Worm (Caenorhabditis elegans) whole organism, young adult: ENCODE results near the gene asp-7.

Source experiments
- B0019.2 ChIP-seq: fragments of 200-800 bp; sonication (Bioruptor generic); conservative IDR thresholded peaks from 2 replicates; pipeline ENCODE4 v1.3.6; 2022; ENCODE audit warnings: missing genetic modification reagents, missing genetic modification characterization, missing compliant biosample characterization
- D2030.7 ChIP-seq: fragments of 200-800 bp; sonication (Bioruptor generic); IDR thresholded peaks from 2 replicates; pipeline ENCODE4 v1.3.6; 2022; ENCODE audit warnings: missing genetic modification reagents, missing genetic modification characterization, missing compliant biosample characterization
- F10E7.11 ChIP-seq: sonication (generic microtip); optimal IDR thresholded peaks from 2 replicates; lab custom pipeline; 2017; ENCODE audit warnings: mild to moderate bottlenecking, missing genetic modification characterization, moderate library complexity, missing compliant biosample characterization
- F23B12.7 ChIP-seq: sonication (generic microtip); optimal IDR thresholded peaks from 2 replicates; lab custom pipeline; 2017; ENCODE audit warnings: missing genetic modification characterization, mild to moderate bottlenecking, missing compliant biosample characterization, antibody characterized with exemption, moderate library complexity; ENCODE audit not compliant: insufficient read depth
- F33H1.4 ChIP-seq: fragments of 200-800 bp; sonication (Bioruptor generic); IDR thresholded peaks from 2 replicates; pipeline ENCODE4 v1.3.6; 2022; ENCODE audit warnings: missing genetic modification reagents, missing genetic modification characterization, missing compliant biosample characterization
- F39B2.1 ChIP-seq: fragments of 200-800 bp; sonication (Bioruptor generic); IDR thresholded peaks from 2 replicates; pipeline ENCODE4 v1.3.6; 2022; ENCODE audit warnings: missing genetic modification reagents, missing genetic modification characterization, missing compliant biosample characterization
- F55B11.4 ChIP-seq: sonication (generic microtip); optimal IDR thresholded peaks from 2 replicates; lab custom pipeline; 2016; ENCODE audit warnings: missing compliant biosample characterization, missing genetic modification characterization, borderline replicate concordance; ENCODE audit not compliant: insufficient read depth
- T26A5.8 ChIP-seq: sonication (generic microtip); optimal IDR thresholded peaks from 2 replicates; lab custom pipeline; 2016; ENCODE audit warnings: missing genetic modification characterization, missing compliant biosample characterization
- Y67H2A.10 ChIP-seq: fragments of 200-800 bp; sonication (Bioruptor generic); conservative IDR thresholded peaks from 2 replicates; pipeline ENCODE4 v1.3.6; 2022; ENCODE audit warnings: missing genetic modification reagents, missing genetic modification characterization, missing compliant biosample characterization
- akir-1 ChIP-seq: fragments of 200-800 bp; sonication (Bioruptor generic); optimal IDR thresholded peaks from 2 replicates; lab custom pipeline; 2018; ENCODE audit warnings: mild to moderate bottlenecking, missing genetic modification characterization, moderate library complexity, missing compliant biosample characterization
- ama-1 ChIP-seq, 3 experiments: fragments of 150-350 bp in 1 of 3; sonication (generic microtip) in 2 of 3; optimal IDR thresholded peaks; 2 replicates each; lab custom pipeline; 2014 to 2018; ENCODE audit warnings: missing biosample characterization in 2 of 3, missing genetic modification characterization in 2 of 3, missing genetic modification reagents in 2 of 3
- ceh-27 ChIP-seq: fragments of 200-800 bp; sonication (Bioruptor generic); optimal IDR thresholded peaks from 2 replicates; lab custom pipeline; 2018; ENCODE audit warnings: mild to moderate bottlenecking, missing genetic modification characterization, moderate library complexity, missing compliant biosample characterization
- ceh-58 ChIP-seq: fragments of 200-800 bp; sonication (Bioruptor generic); IDR thresholded peaks from 2 replicates; pipeline ENCODE4 v1.3.6; 2022; ENCODE audit warnings: missing genetic modification characterization, missing compliant biosample characterization
- ceh-79 ChIP-seq: sonication (generic microtip); optimal IDR thresholded peaks from 2 replicates; lab custom pipeline; 2017; ENCODE audit warnings: mild to moderate bottlenecking, missing genetic modification characterization, missing compliant biosample characterization
- ceh-91 ChIP-seq: fragments of 200-800 bp; sonication (Bioruptor generic); IDR thresholded peaks from 2 replicates; pipeline ENCODE4 v1.3.6; 2022; ENCODE audit warnings: missing genetic modification reagents, missing genetic modification characterization, missing compliant biosample characterization
- die-1 ChIP-seq: sonication (generic microtip); optimal IDR thresholded peaks from 2 replicates; lab custom pipeline; 2016; ENCODE audit warnings: missing genotype, mild to moderate bottlenecking, missing genetic modification characterization, missing compliant biosample characterization
- egl-18 ChIP-seq: fragments of 200-800 bp; sonication (Bioruptor generic); IDR thresholded peaks from 2 replicates; pipeline ENCODE4 v1.3.6; 2022; ENCODE audit warnings: missing genetic modification reagents, missing genetic modification characterization, missing compliant biosample characterization
- ekl-4 ChIP-seq: fragments of 200-800 bp; sonication (Bioruptor generic); IDR thresholded peaks from 2 replicates; pipeline ENCODE4 v1.3.6; 2022; ENCODE audit warnings: missing genetic modification reagents, missing genetic modification characterization, missing compliant biosample characterization
- gei-17 ChIP-seq: fragments of 200-800 bp; sonication (Bioruptor generic); optimal IDR thresholded peaks from 2 replicates; lab custom pipeline; 2018; ENCODE audit warnings: mild to moderate bottlenecking, missing genetic modification characterization, missing compliant biosample characterization
- him-1 ChIP-seq: sonication (generic microtip); optimal IDR thresholded peaks from 2 replicates; lab custom pipeline; 2016; ENCODE audit warnings: missing genotype, missing genetic modification reagents, missing genetic modification characterization, missing compliant biosample characterization
- hlh-12 ChIP-seq: sonication (generic microtip); optimal IDR thresholded peaks from 2 replicates; lab custom pipeline; 2016; ENCODE audit warnings: missing genetic modification characterization, missing compliant biosample characterization
- hlh-26 ChIP-seq: fragments of 200-800 bp; sonication (Bioruptor generic); conservative IDR thresholded peaks from 2 replicates; pipeline ENCODE4 v1.3.6; 2022; ENCODE audit warnings: missing genetic modification reagents, missing genetic modification characterization, missing compliant biosample characterization
- hrde-1 ChIP-seq: sonication (generic microtip); optimal IDR thresholded peaks from 2 replicates; lab custom pipeline; 2016; ENCODE audit warnings: missing genetic modification characterization, mild to moderate bottlenecking, missing compliant biosample characterization, moderate library complexity, missing genotype, missing genetic modification reagents, borderline replicate concordance
- lin-26 ChIP-seq: fragments of 200-800 bp; sonication (Bioruptor generic); IDR thresholded peaks from 2 replicates; pipeline ENCODE4 v1.3.6; 2022; ENCODE audit warnings: missing genetic modification reagents, missing genetic modification characterization, missing compliant biosample characterization
- madf-3 ChIP-seq: fragments of 200-800 bp; sonication (Bioruptor generic); IDR thresholded peaks from 2 replicates; pipeline ENCODE4 v1.3.6; 2022; ENCODE audit warnings: missing genetic modification reagents, missing genetic modification characterization, missing compliant biosample characterization
- mel-28 ChIP-seq: sonication (generic microtip); optimal IDR thresholded peaks from 2 replicates; lab custom pipeline; 2016; ENCODE audit warnings: borderline replicate concordance, mild to moderate bottlenecking, missing genetic modification characterization, missing compliant biosample characterization
- nhr-120 ChIP-seq: fragments of 200-800 bp; sonication (Bioruptor generic); IDR thresholded peaks from 2 replicates; pipeline ENCODE4 v1.3.6; 2022; ENCODE audit warnings: missing genetic modification characterization, missing compliant biosample characterization
- nhr-179 ChIP-seq: sonication (generic microtip); optimal IDR thresholded peaks from 2 replicates; lab custom pipeline; 2016; ENCODE audit warnings: mild to moderate bottlenecking, missing genetic modification characterization, missing compliant biosample characterization
- nhr-90 ChIP-seq: sonication (generic microtip); optimal IDR thresholded peaks from 2 replicates; lab custom pipeline; 2016; ENCODE audit warnings: missing genotype, mild to moderate bottlenecking, missing genetic modification characterization, missing compliant biosample characterization
- xnd-1 ChIP-seq: sonication (generic microtip); optimal IDR thresholded peaks from 2 replicates; lab custom pipeline; 2016; ENCODE audit warnings: missing genotype, missing genetic modification reagents, missing genetic modification characterization, missing compliant biosample characterization
- zfh-2 ChIP-seq: fragments of 200-800 bp; sonication (Bioruptor generic); conservative IDR thresholded peaks from 2 replicates; pipeline ENCODE4 v1.3.6; 2022; ENCODE audit warnings: missing genetic modification reagents, missing genetic modification characterization, missing compliant biosample characterization
- ztf-18 ChIP-seq: sonication (generic microtip); optimal IDR thresholded peaks from 2 replicates; lab custom pipeline; 2016; ENCODE audit warnings: missing genotype, mild to moderate bottlenecking, missing genetic modification characterization, missing compliant biosample characterization
- ztf-22 ChIP-seq: fragments of 200-800 bp; sonication (Bioruptor generic); optimal IDR thresholded peaks from 2 replicates; lab custom pipeline; 2018; ENCODE audit warnings: mild to moderate bottlenecking, missing genetic modification characterization, moderate library complexity, missing compliant biosample characterization

The asp-7 gene

DNA sequence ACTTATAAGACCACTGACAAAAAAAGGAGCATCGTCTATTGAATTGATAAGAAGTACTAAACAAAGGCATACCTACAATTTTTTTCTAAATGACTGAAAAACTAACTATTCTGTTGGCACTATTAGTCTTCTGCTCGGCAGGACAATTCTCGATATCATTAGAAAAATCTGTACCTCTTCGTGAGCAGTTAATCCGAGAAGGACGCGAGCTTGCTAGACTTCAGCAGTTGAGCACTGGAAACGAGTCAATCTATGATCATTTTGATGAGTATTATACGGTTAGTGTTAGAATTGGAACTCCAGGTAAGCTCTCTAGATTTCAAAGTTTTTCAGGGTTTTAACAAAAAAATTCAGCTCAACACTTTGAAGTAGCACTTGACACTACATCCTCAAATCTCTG, at the start of gene asp-7:
Gene asp-7 (plus strand): TSS at position 81 of the 400 bp plus-strand sequence.
- TF ChIP-seq ztf-18, result no peak
- TF ChIP-seq F39B2.1 (GFP tag; lab: Robert Waterston, UW), result no peak
- TF ChIP-seq T26A5.8 (tag; lab: Kevin White, UChicago), result no peak
- TF ChIP-seq F10E7.11 (tag; lab: Kevin White, UChicago), result no peak
- no peak for TF ChIP-seq F55B11.4 (tag; lab: Kevin White, UChicago)
- TF ChIP-seq hrde-1, result no peak
- TF ChIP-seq hlh-12 (tag; lab: Kevin White, UChicago), result no peak
- TF ChIP-seq ekl-4 (GFP tag; lab: Robert Waterston, UW), result no peak

ce11 chrV:2979978-2980377, 48.1 kb upstream of the asp-7 start, which contains the start of gene srw-118:
TSS of gene srw-118 (minus strand) at chrV:2980078.
- TF ChIP-seq F33H1.4 (GFP tag; lab: Robert Waterston, UW) (no peak), nhr-179 (tag; lab: Kevin White, UChicago) (no peak), D2030.7 (no peak), zfh-2 (GFP tag; lab: Robert Waterston, UW) (no peak), him-1 (no peak), madf-3 (GFP tag; lab: Robert Waterston, UW) (no peak), akir-1 (no peak), ztf-22 (GFP tag; lab: Kevin White, UChicago) (no peak), die-1 (tag; lab: Kevin White, UChicago) (no peak)

ce11 chrV:2983351-2983750, 44.7 kb upstream of the asp-7 start, which contains the start of gene srw-117:
TSS of gene srw-117 (minus strand) at chrV:2983451.
- TF ChIP-seq ceh-79 (tag; lab: Kevin White, UChicago), result no peak
- TF ChIP-seq B0019.2 (GFP tag; lab: Robert Waterston, UW), result no peak
- no peak for TF ChIP-seq xnd-1 (tag; lab: Kevin White, UChicago)
- no peak for TF ChIP-seq Y67H2A.10 (GFP tag; lab: Robert Waterston, UW)
- TF ChIP-seq, all 124 proteins: peak for 0

DNA sequence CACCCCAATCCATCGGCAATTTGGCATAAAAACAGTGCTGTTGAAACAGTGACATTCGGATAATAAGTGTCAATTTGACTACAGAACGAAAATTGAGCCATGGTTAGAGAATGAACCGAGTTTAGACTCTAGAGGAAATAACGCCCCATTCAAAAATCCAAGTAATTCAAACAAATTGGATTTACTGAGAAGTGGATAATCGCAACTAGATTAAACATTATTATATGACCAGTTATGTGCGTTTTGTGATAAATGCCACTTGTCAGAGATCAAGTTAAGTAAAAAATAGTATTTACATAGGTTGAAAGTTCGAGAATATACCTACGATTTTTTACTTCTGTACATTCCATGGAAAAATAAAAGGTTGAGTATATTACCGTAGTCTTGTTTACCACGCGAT, 42.8 kb upstream of the asp-7 start, which contains the start of gene srw-139:
Gene srw-139 (minus strand): TSS at position 101 of the 400 bp plus-strand sequence.
- TF ChIP-seq ceh-91 (no peak), xnd-1 (tag; lab: Kevin White, UChicago) (no peak), egl-18 (no peak), F23B12.7 (tag; lab: Kevin White, UChicago) (no peak)

- TF ChIP-seq hlh-26, result no peak
- no peak for TF ChIP-seq nhr-120 (GFP tag; lab: Robert Waterston, UW)
These were observed 40.7 kb upstream of the asp-7 start, which contains the start of gene srh-85 for ce11 chrV:2987407-2987806. TSS of gene srh-85 (minus strand) at chrV:2987507.

ce11 chrV:2991485-2991884, 36.6 kb upstream of the asp-7 start, which contains the start of gene srw-121:
TSS of gene srw-121 (minus strand) at chrV:2991585.
- TF ChIP-seq ceh-27 (GFP tag; lab: Kevin White, UChicago), result no peak
- TF ChIP-seq ceh-58 (GFP tag; lab: Robert Waterston, UW), result no peak
- no peak for TF ChIP-seq nhr-179 (tag; lab: Kevin White, UChicago)

- TF ChIP-seq mel-28 (no peak), nhr-90 (tag; lab: Kevin White, UChicago) (no peak), lin-26 (GFP tag; lab: Robert Waterston, UW) (no peak), madf-3 (GFP tag; lab: Robert Waterston, UW) (no peak), ama-1 (optimal IDR thresholded peaks at IDR 0.05; lab: Kevin White, UChicago) (no peak), ama-1 (GFP tag; optimal IDR thresholded peaks at IDR 0.05; lab: Kevin White, UChicago) (no peak), gei-17 (GFP tag; lab: Kevin White, UChicago) (no peak), F23B12.7 (tag; lab: Kevin White, UChicago) (no peak)
- TF ChIP-seq, all 124 proteins: peak for 0
These were observed 36.0 kb upstream of the asp-7 start for ce11 chrV:2992060-2992459.
